Worm (Caenorhabditis elegans) whole organism, L2 larva: ENCODE data around the gene F57A8.7.

Experiments
- C34F6.9 ChIP-seq: fragments of 150-350 bp; optimal IDR thresholded peaks from 2 replicates; lab custom pipeline; 2014; ENCODE audit warnings: missing biosample characterization, missing genetic modification characterization
- aly-2 ChIP-seq: fragments of 150-350 bp; optimal IDR thresholded peaks from 2 replicates; lab custom pipeline; 2014; ENCODE audit warnings: missing biosample characterization, missing genetic modification characterization
- blmp-1 ChIP-seq: sonication (generic microtip); optimal IDR thresholded peaks from 2 replicates; lab custom pipeline; 2017; ENCODE audit warnings: missing genetic modification characterization, mild to moderate bottlenecking, missing compliant biosample characterization, antibody characterized with exemption, moderate library complexity; ENCODE audit not compliant: insufficient read depth
- crh-2 ChIP-seq: sonication (generic microtip); optimal IDR thresholded peaks from 2 replicates; lab custom pipeline; 2017; ENCODE audit warnings: missing biosample characterization, missing genetic modification characterization
- dmd-4 ChIP-seq: sonication (generic microtip); optimal IDR thresholded peaks from 2 replicates; lab custom pipeline; 2017; ENCODE audit warnings: missing biosample characterization, missing genetic modification characterization
- egl-27 ChIP-seq: sonication (generic microtip); optimal IDR thresholded peaks from 3 replicates; lab custom pipeline; 2017; ENCODE audit warnings: missing biosample characterization, missing genetic modification reagents, missing genetic modification characterization
- elt-1 ChIP-seq: fragments of 150-350 bp; optimal IDR thresholded peaks from 2 replicates; lab custom pipeline; 2014; ENCODE audit warnings: missing biosample characterization, missing genetic modification characterization
- elt-3 ChIP-seq: sonication (generic microtip); optimal IDR thresholded peaks from 2 replicates; lab custom pipeline; 2017; ENCODE audit warnings: missing biosample characterization, missing genetic modification characterization
- lin-11 ChIP-seq: fragments of 150-350 bp; sonication (generic microtip); optimal IDR thresholded peaks from 2 replicates; lab custom pipeline; 2014; ENCODE audit warnings: missing biosample characterization, missing genetic modification characterization, inconsistent platforms, mixed read lengths
- lin-39 ChIP-seq: fragments of 150-350 bp; optimal IDR thresholded peaks from 2 replicates; lab custom pipeline; 2014; ENCODE audit warnings: missing biosample characterization, missing genetic modification reagents, missing genetic modification characterization
- lsy-2 ChIP-seq, 2 experiments: fragments of 150-350 bp in 1 of 2; sonication (generic microtip) in 1 of 2; optimal IDR thresholded peaks; 2 replicates each; lab custom pipeline; 2014 to 2017; ENCODE audit warnings: missing biosample characterization in 2 of 2, missing genetic modification characterization in 2 of 2
- mab-5 ChIP-seq: fragments of 150-350 bp; optimal IDR thresholded peaks from 2 replicates; lab custom pipeline; 2014; ENCODE audit warnings: missing biosample characterization, missing genetic modification characterization
- mbf-1 ChIP-seq: sonication (generic microtip); optimal IDR thresholded peaks from 2 replicates; lab custom pipeline; 2017; ENCODE audit warnings: missing biosample characterization, missing genetic modification characterization
- mdl-1 ChIP-seq, 2 experiments: fragments of 150-350 bp in 1 of 2; sonication (generic microtip) in 1 of 2; optimal IDR thresholded peaks; 2 replicates each; lab custom pipeline; 2017; ENCODE audit warnings: missing biosample characterization in 2 of 2, missing genetic modification characterization in 2 of 2
- nhr-10 ChIP-seq: sonication (generic microtip); optimal IDR thresholded peaks from 2 replicates; lab custom pipeline; 2017; ENCODE audit warnings: missing biosample characterization, missing genetic modification characterization
- nhr-129 ChIP-seq: fragments of 150-350 bp; optimal IDR thresholded peaks from 2 replicates; lab custom pipeline; 2014; ENCODE audit warnings: missing biosample characterization, missing genetic modification characterization
- nhr-21 ChIP-seq: fragments of 150-350 bp; optimal IDR thresholded peaks from 2 replicates; lab custom pipeline; 2014; ENCODE audit warnings: missing biosample characterization, missing genetic modification characterization
- nhr-23 ChIP-seq: fragments of 150-350 bp; optimal IDR thresholded peaks from 2 replicates; lab custom pipeline; 2014; ENCODE audit warnings: missing biosample characterization, missing genetic modification reagents, missing genetic modification characterization
- nhr-237 ChIP-seq: fragments of 150-350 bp; optimal IDR thresholded peaks from 2 replicates; lab custom pipeline; 2014; ENCODE audit warnings: missing biosample characterization, missing genetic modification characterization
- nhr-25 ChIP-seq: fragments of 150-350 bp; sonication (generic microtip); optimal IDR thresholded peaks from 3 replicates; lab custom pipeline; 2014; ENCODE audit warnings: missing biosample characterization, missing genetic modification characterization
- nhr-6 ChIP-seq: fragments of 150-350 bp; optimal IDR thresholded peaks from 2 replicates; lab custom pipeline; 2014; ENCODE audit warnings: missing biosample characterization, missing genetic modification characterization
- nhr-77 ChIP-seq: fragments of 150-350 bp; optimal IDR thresholded peaks from 2 replicates; lab custom pipeline; 2014; ENCODE audit warnings: missing biosample characterization, missing genetic modification characterization
- sem-4 ChIP-seq: fragments of 150-350 bp; optimal IDR thresholded peaks from 2 replicates; lab custom pipeline; 2014; ENCODE audit warnings: missing biosample characterization, missing genetic modification reagents, missing genetic modification characterization
- skn-1 ChIP-seq: sonication (generic microtip); optimal IDR thresholded peaks from 2 replicates; lab custom pipeline; 2017; ENCODE audit warnings: missing biosample characterization, missing genetic modification characterization
- sma-9 ChIP-seq, 2 experiments: fragments of 150-350 bp in 1 of 2; sonication (generic microtip) in 1 of 2; optimal IDR thresholded peaks; 2 replicates each; lab custom pipeline; 2014 to 2016; ENCODE audit warnings: missing genetic modification characterization in 2 of 2, mild to moderate bottlenecking in 1 of 2, missing biosample characterization in 1 of 2, missing compliant biosample characterization in 1 of 2, missing genetic modification reagents in 1 of 2, moderate library complexity in 1 of 2
- snpc-4 ChIP-seq: fragments of 150-350 bp; optimal IDR thresholded peaks from 2 replicates; lab custom pipeline; 2014; ENCODE audit warnings: missing biosample characterization, missing genetic modification characterization
- unc-39 ChIP-seq: fragments of 150-350 bp; optimal IDR thresholded peaks from 2 replicates; lab custom pipeline; 2014; ENCODE audit warnings: missing biosample characterization, missing genetic modification characterization
- unc-55 ChIP-seq: fragments of 150-350 bp; sonication (generic microtip); optimal IDR thresholded peaks from 3 replicates; lab custom pipeline; 2014; ENCODE audit warnings: missing biosample characterization, missing genetic modification reagents, missing genetic modification characterization
- unc-62 ChIP-seq: fragments of 150-350 bp; optimal IDR thresholded peaks from 2 replicates; lab custom pipeline; 2014; ENCODE audit warnings: missing biosample characterization, missing genetic modification reagents, missing genetic modification characterization
- zag-1 ChIP-seq: fragments of 150-350 bp; optimal IDR thresholded peaks from 2 replicates; lab custom pipeline; 2014; ENCODE audit warnings: missing biosample characterization, missing genetic modification characterization
- ztf-1 ChIP-seq: fragments of 200-800 bp; sonication (Bioruptor generic); conservative IDR thresholded peaks from 2 replicates; pipeline ENCODE4 v1.3.6; 2022; ENCODE audit warnings: missing genetic modification characterization, missing compliant biosample characterization

Gene F57A8.7

DNA sequence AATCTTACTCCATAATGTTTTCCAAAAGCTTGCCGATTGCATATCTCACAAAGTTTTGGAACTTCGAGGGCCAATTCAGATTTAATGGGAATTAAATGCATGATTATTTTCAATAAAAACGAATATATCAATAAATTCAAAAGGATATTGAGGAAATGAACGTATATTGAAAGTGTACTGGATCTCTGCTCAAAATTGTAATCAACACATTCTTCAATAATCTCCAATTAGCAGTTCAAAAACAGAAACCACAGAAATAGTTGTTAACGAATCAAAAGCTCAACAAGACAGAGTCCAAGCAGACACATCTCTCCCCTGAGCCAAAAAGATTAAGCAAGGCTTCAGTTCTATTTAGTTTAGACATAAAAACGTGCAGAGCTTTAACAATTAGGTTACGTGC, 5.0 kb upstream of the F57A8.7 start, which contains the start of gene nhr-192:
TSS of gene nhr-192 (minus strand) at position 101 of the 400 bp plus-strand sequence.
- TF ChIP-seq ztf-1: no peak
- TF ChIP-seq unc-55 (GFP tag; lab: Kevin White, UChicago): no peak

DNA sequence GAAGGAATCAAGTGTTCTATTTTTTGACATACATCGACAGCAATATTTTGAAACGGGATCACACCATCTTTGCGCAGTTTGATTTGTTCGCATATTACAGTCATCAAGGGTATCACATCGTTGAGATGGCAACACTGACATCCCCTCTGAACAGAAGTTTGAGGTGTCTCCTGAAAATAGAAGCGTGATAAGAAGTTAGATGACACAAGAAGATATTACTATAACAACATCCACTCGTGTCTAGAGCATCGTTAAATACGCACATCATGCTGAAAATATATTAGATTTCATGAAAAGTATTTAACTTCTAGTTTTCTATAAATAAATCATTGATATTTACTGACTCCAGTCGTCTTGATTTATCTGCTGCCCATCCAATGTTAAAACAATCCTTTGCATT, 2.8 kb upstream of the F57A8.7 start:
- TF ChIP-seq sma-9 (GFP tag; optimal IDR thresholded peaks at IDR 0.05; lab: Kevin White, UChicago) (no peak), sma-9 (tag; optimal IDR thresholded peaks at IDR 0.05; lab: Kevin White, UChicago) (no peak), nhr-25 (tag; lab: Kevin White, UChicago) (no peak), mdl-1 (tag; optimal IDR thresholded peaks at IDR 0.05; lab: Kevin White, UChicago) (no peak), dmd-4 (tag; lab: Kevin White, UChicago) (no peak), egl-27 (tag; lab: Kevin White, UChicago) (no peak), mbf-1 (tag; lab: Kevin White, UChicago) (no peak)

DNA sequence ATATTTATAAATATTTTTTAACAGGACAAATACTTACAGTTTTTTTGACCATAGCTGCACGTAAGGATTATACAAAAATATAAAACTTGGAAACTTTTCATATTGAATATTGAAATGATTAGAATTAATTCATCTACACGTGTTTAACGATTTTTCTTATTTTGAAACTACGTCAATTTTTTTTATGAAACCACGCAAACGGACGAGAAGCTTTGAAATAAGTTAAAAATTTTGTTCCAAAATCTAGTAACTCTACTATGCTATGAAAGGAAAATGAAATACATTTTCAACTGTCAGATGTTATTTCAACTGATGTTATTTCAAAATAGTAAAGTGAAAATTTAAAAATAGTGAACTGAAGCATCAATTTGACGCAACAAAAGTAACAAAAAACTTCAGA, 1.7 kb upstream of the F57A8.7 start, which contains the start of gene F57A8.6:
TSS of gene F57A8.6 (minus strand) at position 101 of the 400 bp plus-strand sequence.
- no peak for TF ChIP-seq nhr-6 (tag; lab: Kevin White, UChicago)
- no peak for TF ChIP-seq mdl-1 (tag; optimal IDR thresholded peaks at IDR 0.05; lab: Kevin White, UChicago)
- no peak for TF ChIP-seq mbf-1 (tag; lab: Kevin White, UChicago)
- no peak for TF ChIP-seq mab-5 (tag; lab: Kevin White, UChicago)

DNA sequence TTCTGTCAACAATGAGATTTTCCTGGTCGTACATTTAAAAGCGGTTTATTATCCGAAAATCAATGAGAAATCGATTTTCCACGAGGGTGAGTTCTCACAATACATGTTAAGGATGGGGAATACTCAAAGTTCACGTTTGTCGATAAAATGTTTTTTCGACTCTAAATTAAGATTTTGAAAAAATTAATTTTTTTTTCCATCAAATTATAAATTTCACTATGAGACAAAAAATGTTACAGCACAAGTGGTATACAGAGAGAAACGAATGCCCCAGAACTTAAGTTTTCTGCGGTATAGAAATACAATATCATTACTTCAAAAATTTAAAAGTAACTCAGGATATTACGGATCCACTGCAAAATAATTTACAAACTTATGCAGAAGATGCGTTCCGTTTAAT, 2.7 kb downstream of the F57A8.7 start, which contains the start of gene R04B5.1:
TSS of gene R04B5.1 (minus strand) at position 101 of the 400 bp plus-strand sequence.
- TF ChIP-seq sem-4 (tag; lab: Kevin White, UChicago) (no peak), elt-3 (tag; lab: Kevin White, UChicago) (no peak), nhr-77 (tag; lab: Kevin White, UChicago) (no peak), egl-27 (tag; lab: Kevin White, UChicago) (no peak), nhr-21 (tag; lab: Kevin White, UChicago) (no peak), nhr-25 (tag; lab: Kevin White, UChicago) (no peak), unc-39 (tag; lab: Kevin White, UChicago) (no peak), aly-2 (no peak)

DNA sequence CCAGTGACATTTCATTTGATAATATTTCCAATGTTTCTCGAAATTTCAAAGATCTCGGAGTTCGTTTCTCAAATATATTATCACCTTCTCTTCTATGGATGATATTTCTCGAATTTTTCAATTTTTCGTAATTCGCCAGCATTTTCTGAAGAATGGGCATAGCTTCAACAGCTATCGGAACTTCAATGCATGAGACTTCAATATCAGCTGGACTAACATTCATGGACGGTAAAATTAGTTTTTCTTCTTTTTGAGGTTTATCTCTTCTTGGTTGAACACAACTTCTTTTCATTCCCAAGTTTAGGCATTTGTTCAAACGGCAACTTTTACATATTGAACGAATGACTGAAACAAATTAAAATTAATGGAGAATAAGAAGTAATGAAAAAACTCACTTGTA, 5.4 kb downstream of the F57A8.7 start:
- TF ChIP-seq lin-11: no peak
- no peak for TF ChIP-seq dmd-4 (tag; lab: Kevin White, UChicago)
- TF ChIP-seq nhr-23 (tag; lab: Kevin White, UChicago): no peak
- TF ChIP-seq, all 48 proteins: peak for 0

DNA sequence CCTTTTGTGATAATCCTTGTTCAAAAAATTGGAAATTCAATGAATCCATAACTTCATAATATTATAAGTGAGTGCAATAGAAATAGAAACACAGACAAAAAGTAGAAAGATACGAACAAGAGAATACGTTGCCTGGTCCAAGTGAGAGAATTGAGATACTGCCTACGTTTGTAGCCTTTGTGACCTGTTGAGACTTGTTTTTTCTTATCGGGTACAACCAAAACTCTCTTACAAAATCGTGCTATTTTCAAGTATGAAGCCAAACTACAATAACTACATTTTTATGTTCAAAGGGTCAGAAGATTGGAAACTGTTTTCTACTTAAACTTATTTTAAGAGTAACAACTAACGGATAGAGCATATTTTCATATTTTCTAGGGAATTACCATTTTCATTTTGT, 6.1 kb downstream of the F57A8.7 start, which contains the start of gene nhr-205:
TSS of gene nhr-205 (minus strand) at position 141 of the 400 bp plus-strand sequence.
- TF ChIP-seq mbf-1 (tag; lab: Kevin White, UChicago): no peak
- no peak for TF ChIP-seq zag-1 (tag; lab: Kevin White, UChicago)
- TF ChIP-seq unc-39 (tag; lab: Kevin White, UChicago): no peak
- no peak for TF ChIP-seq elt-1 (tag; lab: Kevin White, UChicago)
- no peak for TF ChIP-seq nhr-237 (tag; lab: Kevin White, UChicago)
- no peak for TF ChIP-seq nhr-129 (tag; lab: Kevin White, UChicago)
- TF ChIP-seq sma-9 (GFP tag; optimal IDR thresholded peaks at IDR 0.05; lab: Kevin White, UChicago): no peak
- TF ChIP-seq sma-9 (tag; optimal IDR thresholded peaks at IDR 0.05; lab: Kevin White, UChicago): no peak
- no peak for TF ChIP-seq blmp-1
- no peak for TF ChIP-seq crh-2 (tag; lab: Kevin White, UChicago)
- no peak for TF ChIP-seq snpc-4 (tag; lab: Kevin White, UChicago)
- no peak for TF ChIP-seq skn-1 (tag; lab: Kevin White, UChicago)
- TF ChIP-seq C34F6.9 (tag; lab: Kevin White, UChicago): no peak
- TF ChIP-seq dmd-4 (tag; lab: Kevin White, UChicago): no peak
- TF ChIP-seq nhr-10: no peak
- TF ChIP-seq lsy-2 (tag; optimal IDR thresholded peaks at IDR 0.05; lab: Kevin White, UChicago): no peak
- no peak for TF ChIP-seq unc-62 (GFP tag; lab: Kevin White, UChicago)
- no peak for TF ChIP-seq lin-39 (tag; lab: Kevin White, UChicago)
